Worm (Caenorhabditis elegans) whole organism, L1 larva: ENCODE results near the gene T12G3.4.

Source experiments
- aly-2 ChIP-seq: fragments of 150-350 bp; optimal IDR thresholded peaks from 2 replicates; lab custom pipeline; 2014; ENCODE audit warnings: missing biosample characterization, missing genetic modification characterization
- pqm-1 ChIP-seq: sonication (generic microtip); optimal IDR thresholded peaks from 3 replicates; lab custom pipeline; 2017; ENCODE audit warnings: missing biosample characterization, missing genetic modification characterization
- snpc-4 ChIP-seq: fragments of 150-350 bp; optimal IDR thresholded peaks from 2 replicates; lab custom pipeline; 2014; ENCODE audit warnings: missing biosample characterization, missing genetic modification characterization
- tbx-2 ChIP-seq: sonication (generic microtip); optimal IDR thresholded peaks from 2 replicates; lab custom pipeline; 2016; ENCODE audit warnings: missing genetic modification characterization, missing compliant biosample characterization
- ztf-11 ChIP-seq, 2 experiments: sonication (generic microtip); optimal IDR thresholded peaks; 2 replicates each; lab custom pipeline; 2016 to 2017; ENCODE audit warnings: missing genetic modification characterization in 2 of 2, missing biosample characterization in 1 of 2, missing compliant biosample characterization in 1 of 2

DNA sequence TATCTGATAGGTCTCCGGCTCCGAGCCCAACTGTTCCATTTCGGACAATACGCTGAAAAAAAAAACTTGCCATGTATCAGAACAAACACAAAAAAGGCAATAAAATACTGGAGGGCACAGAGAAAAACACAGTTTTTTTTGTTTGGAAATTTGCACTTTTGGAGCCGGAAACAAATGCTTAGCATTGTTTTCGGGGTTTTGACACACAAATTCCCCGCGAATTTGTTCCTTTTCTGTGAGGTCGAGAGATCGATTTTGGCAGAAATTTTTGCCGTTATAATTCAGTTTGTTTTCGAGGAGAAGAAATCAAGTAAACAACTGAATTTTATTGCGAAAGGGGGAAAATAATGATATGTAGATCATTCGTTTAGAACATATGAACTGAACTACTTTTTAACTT lies 8.5 kb downstream of the T12G3.4 start, which contains the start of gene K08E4.2:
- TF ChIP-seq aly-2 (tag; lab: Kevin White, UChicago), result no peak
- no peak for TF ChIP-seq ztf-11 (tag; optimal IDR thresholded peaks at IDR 0.05; lab: Kevin White, UChicago)
- TF ChIP-seq pqm-1 (tag; lab: Kevin White, UChicago), result no peak
- TF ChIP-seq snpc-4 (tag; lab: Kevin White, UChicago), result no peak
- TF ChIP-seq tbx-2 (tag; lab: Kevin White, UChicago), result no peak
